Fruit fly (Drosophila melanogaster) whole organism, embryonic: ENCODE results near the gene Mer.
A peak's percentile ranks its signal among the peaks of the same experiment; 100 is the strongest.

Experiments used
- ATbp ChIP-seq: fragments of 200-800 bp; sonication (Bioruptor generic); optimal IDR thresholded peaks from 2 replicates; lab custom pipeline; 2017; ENCODE audit warnings: missing biosample characterization, mild to moderate bottlenecking, missing genetic modification characterization, missing genetic modification reagents
- BtbVII ChIP-seq: fragments of 200-800 bp; sonication (Bioruptor generic); optimal IDR thresholded peaks from 3 replicates; lab custom pipeline; 2017; ENCODE audit warnings: missing biosample characterization, mild to moderate bottlenecking, missing genetic modification characterization
- Bteb2 ChIP-seq: fragments of 200-800 bp; sonication (Bioruptor generic); optimal IDR thresholded peaks from 2 replicates; lab custom pipeline; 2016; ENCODE audit warnings: missing biosample characterization, missing genetic modification characterization
- CG10147 ChIP-seq: fragments of 200-800 bp; sonication (Bioruptor generic); optimal IDR thresholded peaks from 2 replicates; lab custom pipeline; 2019; ENCODE audit warnings: missing biosample characterization, mild to moderate bottlenecking, missing genetic modification characterization, moderate library complexity
- CG1233 ChIP-seq: fragments of 200-800 bp; sonication (Bioruptor generic); optimal IDR thresholded peaks from 4 replicates; lab custom pipeline; 2018; ENCODE audit warnings: missing biosample characterization, mild to moderate bottlenecking, missing genetic modification characterization
- CG12744 ChIP-seq: fragments of 200-800 bp; sonication (Bioruptor generic); optimal IDR thresholded peaks from 2 replicates; lab custom pipeline; 2016; ENCODE audit warnings: missing biosample characterization, missing genetic modification characterization
- CG14014 ChIP-seq: fragments of 200-800 bp; sonication (Bioruptor generic); IDR thresholded peaks from 2 replicates; pipeline ENCODE4 v1.3.6; 2022; ENCODE audit warnings: missing biosample characterization, missing genetic modification characterization
- CG1602 ChIP-seq: fragments of 200-800 bp; sonication (Bioruptor generic); optimal IDR thresholded peaks from 3 replicates; lab custom pipeline; 2016; ENCODE audit warnings: missing biosample characterization, missing genetic modification characterization
- CG1647 ChIP-seq: fragments of 200-800 bp; sonication (Bioruptor generic); optimal IDR thresholded peaks from 3 replicates; lab custom pipeline; 2016; ENCODE audit warnings: missing biosample characterization, missing genetic modification characterization
- CG18619 ChIP-seq: fragments of 200-800 bp; sonication (Bioruptor generic); optimal IDR thresholded peaks from 3 replicates; lab custom pipeline; 2017; ENCODE audit warnings: missing biosample characterization, mild to moderate bottlenecking, missing genetic modification characterization
- CG2202 ChIP-seq: fragments of 200-800 bp; sonication (Bioruptor generic); optimal IDR thresholded peaks from 2 replicates; lab custom pipeline; 2018; ENCODE audit warnings: missing biosample characterization, mild to moderate bottlenecking, missing genetic modification characterization
- CG2678 ChIP-seq: fragments of 200-800 bp; sonication (Bioruptor generic); optimal IDR thresholded peaks from 3 replicates; lab custom pipeline; 2019; ENCODE audit warnings: missing biosample characterization, mild to moderate bottlenecking, missing genetic modification characterization, moderate library complexity
- CG2875 ChIP-seq: fragments of 200-800 bp; sonication (Bioruptor generic); optimal IDR thresholded peaks from 2 replicates; lab custom pipeline; 2017; ENCODE audit warnings: missing biosample characterization, mild to moderate bottlenecking, missing genetic modification characterization, missing genetic modification reagents
- CG2889 ChIP-seq: fragments of 200-800 bp; sonication (Bioruptor generic); IDR thresholded peaks from 3 replicates; pipeline ENCODE4 v1.3.6; 2022; ENCODE audit warnings: missing biosample characterization, missing genetic modification characterization
- CG42726 ChIP-seq: fragments of 200-800 bp; sonication (Bioruptor generic); IDR thresholded peaks from 2 replicates; pipeline ENCODE4 v1.3.6; 2022; ENCODE audit warnings: missing biosample characterization, missing genetic modification characterization; ENCODE audit not compliant: partially characterized antibody
- CG43689 ChIP-seq: fragments of 200-800 bp; sonication (Bioruptor generic); IDR thresholded peaks from 2 replicates; pipeline ENCODE4 v1.3.6; 2022; ENCODE audit warnings: missing biosample characterization, missing genetic modification characterization
- CG4707 ChIP-seq: fragments of 200-800 bp; sonication (Bioruptor generic); optimal IDR thresholded peaks from 2 replicates; lab custom pipeline; 2018; ENCODE audit warnings: missing biosample characterization, mild to moderate bottlenecking, missing genetic modification characterization, moderate library complexity
- CG4730 ChIP-seq: fragments of 200-800 bp; sonication (Bioruptor generic); IDR thresholded peaks from 2 replicates; pipeline ENCODE4 v1.3.6; 2022; ENCODE audit warnings: missing biosample characterization, missing genetic modification characterization
- CG6683 ChIP-seq: fragments of 200-800 bp; sonication (Bioruptor generic); optimal IDR thresholded peaks from 2 replicates; lab custom pipeline; 2017; ENCODE audit warnings: missing biosample characterization, mild to moderate bottlenecking, missing genetic modification characterization, missing genetic modification reagents
- CG6791 ChIP-seq: fragments of 200-800 bp; sonication (Bioruptor generic); IDR thresholded peaks from 3 replicates; pipeline ENCODE4 v1.3.6; 2022; ENCODE audit warnings: missing biosample characterization, missing genetic modification characterization; ENCODE audit not compliant: partially characterized antibody
- CG8359 ChIP-seq: fragments of 200-800 bp; sonication (Bioruptor generic); optimal IDR thresholded peaks from 2 replicates; lab custom pipeline; 2017; ENCODE audit warnings: missing biosample characterization, mild to moderate bottlenecking, missing genetic modification characterization, borderline replicate concordance
- CG8478 ChIP-seq: fragments of >200 bp; optimal IDR thresholded peaks from 2 replicates; lab custom pipeline; 2018
- CG9727 ChIP-seq: fragments of 200-800 bp; sonication (Bioruptor generic); optimal IDR thresholded peaks from 3 replicates; lab custom pipeline; 2017; ENCODE audit warnings: missing biosample characterization, mild to moderate bottlenecking, missing genetic modification characterization
- CG9817 ChIP-seq: fragments of 200-800 bp; sonication (Bioruptor generic); optimal IDR thresholded peaks from 2 replicates; lab custom pipeline; 2018; ENCODE audit warnings: missing biosample characterization, mild to moderate bottlenecking, missing genetic modification characterization, moderate library complexity
- CG9876 ChIP-seq: fragments of 200-800 bp; sonication (Bioruptor generic); optimal IDR thresholded peaks from 2 replicates; lab custom pipeline; 2016; ENCODE audit warnings: missing biosample characterization, missing genetic modification characterization
- CTCF ChIP-seq: fragments of 200-800 bp; sonication (Bioruptor generic); optimal IDR thresholded peaks from 2 replicates; lab custom pipeline; 2017; ENCODE audit warnings: missing biosample characterization, mild to moderate bottlenecking, missing genetic modification characterization, moderate library complexity
- Dad ChIP-seq: fragments of 200-800 bp; sonication (Bioruptor generic); optimal IDR thresholded peaks from 3 replicates; lab custom pipeline; 2016; ENCODE audit warnings: missing biosample characterization, missing genetic modification characterization
- Deaf1 ChIP-seq: fragments of 200-800 bp; optimal IDR thresholded peaks from 3 replicates; lab custom pipeline; 2019; ENCODE audit warnings: missing biosample characterization, mild to moderate bottlenecking, missing genetic modification characterization, moderate library complexity
- Ets97D ChIP-seq: fragments of 200-800 bp; sonication (Bioruptor generic); optimal IDR thresholded peaks from 3 replicates; lab custom pipeline; 2016; ENCODE audit warnings: missing biosample characterization, missing genetic modification characterization
- Jarid2 ChIP-seq: fragments of 200-800 bp; sonication (Bioruptor generic); optimal IDR thresholded peaks from 3 replicates; lab custom pipeline; 2017; ENCODE audit warnings: mild to moderate bottlenecking, missing biosample characterization, missing genetic modification reagents, missing genetic modification characterization
- Mad ChIP-seq: fragments of 200-800 bp; sonication (Bioruptor generic); optimal IDR thresholded peaks from 2 replicates; lab custom pipeline; 2016; ENCODE audit warnings: missing biosample characterization, missing genetic modification characterization
- NC2α ChIP-seq: fragments of 200-800 bp; sonication (Bioruptor generic); optimal IDR thresholded peaks from 2 replicates; lab custom pipeline; 2016; ENCODE audit warnings: missing biosample characterization, missing genetic modification characterization
- NfI ChIP-seq: fragments of 200-800 bp; sonication (Bioruptor generic); optimal IDR thresholded peaks from 3 replicates; lab custom pipeline; 2018; ENCODE audit warnings: missing biosample characterization, mild to moderate bottlenecking, missing genetic modification characterization, moderate library complexity
- Rx ChIP-seq: fragments of 200-800 bp; sonication (Bioruptor generic); IDR thresholded peaks from 2 replicates; pipeline ENCODE4 v1.3.6; 2022; ENCODE audit warnings: missing biosample characterization, missing genetic modification characterization
- Stat92E ChIP-seq, 3 experiments: fragments of >200 bp in 2 of 3; fragments of 200-800 bp in 1 of 3; sonication (Bioruptor generic) in 1 of 3; optimal IDR thresholded peaks; 2 replicates each; lab custom pipeline; 2017 to 2019; ENCODE audit warnings: missing biosample characterization in 3 of 3, missing genetic modification characterization in 3 of 3, mild to moderate bottlenecking in 1 of 3, moderate library complexity in 1 of 3
- Usf ChIP-seq: fragments of 200-800 bp; sonication (Bioruptor generic); optimal IDR thresholded peaks from 2 replicates; lab custom pipeline; 2017; ENCODE audit warnings: missing genotype, missing biosample characterization, missing genetic modification characterization
- croc ChIP-seq: fragments of 200-800 bp; sonication (Bioruptor generic); conservative IDR thresholded peaks from 3 replicates; pipeline ENCODE4 v1.3.6; 2022; ENCODE audit warnings: missing biosample characterization, missing genetic modification characterization
- dm ChIP-seq: fragments of 200-800 bp; sonication (Bioruptor generic); optimal IDR thresholded peaks from 3 replicates; lab custom pipeline; 2016; ENCODE audit warnings: missing biosample characterization, missing genetic modification characterization
- dmrt99B ChIP-seq: fragments of 200-800 bp; sonication (Bioruptor generic); optimal IDR thresholded peaks from 2 replicates; lab custom pipeline; 2018; ENCODE audit warnings: missing biosample characterization, mild to moderate bottlenecking, missing genetic modification characterization, moderate library complexity
- esg ChIP-seq: fragments of 200-800 bp; sonication (Bioruptor generic); conservative IDR thresholded peaks from 2 replicates; pipeline ENCODE4 v1.3.6; 2022; ENCODE audit warnings: missing biosample characterization, missing genetic modification characterization
- fd3F ChIP-seq: fragments of 200-800 bp; sonication (Bioruptor generic); optimal IDR thresholded peaks from 2 replicates; lab custom pipeline; 2018; ENCODE audit warnings: missing biosample characterization, mild to moderate bottlenecking, missing genetic modification characterization, moderate library complexity
- fu2 ChIP-seq: fragments of 200-800 bp; sonication (Bioruptor generic); optimal IDR thresholded peaks from 2 replicates; lab custom pipeline; 2016; ENCODE audit warnings: missing biosample characterization, missing genetic modification characterization
- gro ChIP-seq: fragments of 200-800 bp; sonication (Bioruptor generic); optimal IDR thresholded peaks from 2 replicates; lab custom pipeline; 2016; ENCODE audit warnings: missing biosample characterization, missing genetic modification characterization
- gsb ChIP-seq: fragments of 200-800 bp; sonication (Bioruptor generic); IDR thresholded peaks from 2 replicates; pipeline ENCODE4 v1.3.6; 2022; ENCODE audit warnings: missing biosample characterization, missing genetic modification characterization
- inv ChIP-seq: fragments of 200-800 bp; sonication (Bioruptor generic); IDR thresholded peaks from 2 replicates; pipeline ENCODE4 v1.3.6; 2022; ENCODE audit warnings: missing biosample characterization, missing genetic modification characterization; ENCODE audit not compliant: partially characterized antibody
- jumu ChIP-seq: fragments of 200-800 bp; sonication (Bioruptor generic); optimal IDR thresholded peaks from 3 replicates; lab custom pipeline; 2016; ENCODE audit warnings: missing biosample characterization, missing genetic modification characterization
- lbe ChIP-seq: fragments of 200-800 bp; sonication (Bioruptor generic); optimal IDR thresholded peaks from 2 replicates; lab custom pipeline; 2016; ENCODE audit warnings: missing biosample characterization, mild to moderate bottlenecking, missing genetic modification characterization
- maf-S ChIP-seq: fragments of 200-800 bp; sonication (Bioruptor generic); optimal IDR thresholded peaks from 2 replicates; lab custom pipeline; 2016; ENCODE audit warnings: missing biosample characterization, missing genetic modification characterization
- schlank ChIP-seq: fragments of 200-800 bp; sonication (Bioruptor generic); optimal IDR thresholded peaks from 2 replicates; lab custom pipeline; 2018; ENCODE audit warnings: missing biosample characterization, mild to moderate bottlenecking, missing genetic modification characterization
- sd ChIP-seq: fragments of 200-800 bp; sonication (Bioruptor generic); optimal IDR thresholded peaks from 3 replicates; lab custom pipeline; 2018; ENCODE audit warnings: missing biosample characterization, mild to moderate bottlenecking, missing genetic modification characterization, moderate library complexity
- tx ChIP-seq: fragments of 200-800 bp; sonication (Bioruptor generic); optimal IDR thresholded peaks from 2 replicates; lab custom pipeline; 2016; ENCODE audit warnings: missing biosample characterization, missing genetic modification characterization

The Mer gene

DNA sequence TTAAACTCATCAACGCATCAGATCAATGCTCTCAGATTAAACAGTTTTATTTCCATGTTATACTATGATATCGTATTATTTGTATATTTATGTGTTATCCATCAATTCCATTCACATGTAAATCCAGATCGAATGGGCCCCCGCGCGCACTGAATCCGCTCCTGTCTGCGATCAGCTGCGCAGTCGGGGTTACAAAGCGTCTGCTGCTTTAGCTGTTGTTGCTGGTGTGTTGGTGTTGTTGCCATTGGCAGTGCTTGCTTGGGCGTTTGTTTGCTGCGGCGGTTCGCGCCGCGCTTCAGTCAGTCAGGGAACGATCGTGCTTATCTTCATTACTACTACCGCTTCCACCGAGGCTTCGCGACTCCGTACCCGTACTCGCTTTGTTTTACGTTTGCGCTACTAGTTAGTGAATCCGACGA, 26.3 kb downstream of the Mer start, which contains the start of gene Zw (continued):
- TF ChIP-seq CG8359 (no peak), CG18619 (GFP tag; lab: Kevin White, UChicago) (peak; percentile 16), jumu (GFP tag; lab: Kevin White, UChicago) (no peak), CG1647 (GFP tag; lab: Kevin White, UChicago) (peak; percentile 11), CG2202 (tag; lab: Kevin White, UChicago) (no peak), Dad (GFP tag; lab: Kevin White, UChicago) (no peak), Rx (no peak), CG2678 (tag; lab: Kevin White, UChicago) (peak; percentile 57), CG4730 (GFP tag; lab: Robert Waterston, UW) (peak; percentile 42; the same call in 1 of the 2 replicates), CG42726 (GFP tag; lab: Robert Waterston, UW) (no peak), CG4707 (GFP tag; lab: Kevin White, UChicago) (no peak), NC2α (no peak), croc (GFP tag; lab: Robert Waterston, UW) (peak; percentile 28; the same call in 1 of the 3 replicates), CG6791 (GFP tag; lab: Robert Waterston, UW) (0 out of 3 replicates have a peak, but pooled peaks have one; percentile 22), CG1602 (GFP tag; lab: Kevin White, UChicago) (peak; percentile 25), CTCF (no peak), CG9727 (GFP tag; lab: Kevin White, UChicago) (no peak), ATbp (GFP tag; lab: Kevin White, UChicago) (peak; percentile 7), fu2 (peak; percentile 30), esg (GFP tag; lab: Robert Waterston, UW) (peak; percentile 48), lbe (peak; percentile 40), Mad (GFP tag; lab: Kevin White, UChicago) (no peak), CG2889 (GFP tag; lab: Robert Waterston, UW) (0 out of 3 replicates have a peak, but pooled peaks have one; percentile 29), Jarid2 (no peak), CG43689 (no peak), CG12744 (GFP tag; lab: Kevin White, UChicago) (peak; percentile 36), Stat92E (GFP tag; optimal IDR thresholded peaks at IDR 0.05; lab: Kevin White, UChicago) (no peak), CG6683 (no peak), Deaf1 (tag; lab: Kevin White, UChicago) (peak; percentile 65), Bteb2 (GFP tag; lab: Kevin White, UChicago) (no peak), BtbVII (GFP tag; lab: Kevin White, UChicago) (peak; percentile 26), dmrt99B (tag; lab: Kevin White, UChicago) (peak; percentile 40), gsb (GFP tag; lab: Robert Waterston, UW) (peak; percentile 21; the same call in 1 of the 2 replicates), CG9876 (GFP tag; lab: Kevin White, UChicago) (no peak), CG8478 (lab: Kevin White, UChicago) (no peak), Ets97D (GFP tag; lab: Kevin White, UChicago) (no peak), inv (peak; percentile 42), tx (GFP tag; lab: Kevin White, UChicago) (no peak), dm (peak; percentile 5), NfI (peak; percentile 52), sd (tag; lab: Kevin White, UChicago) (no peak), CG14014 (GFP tag; lab: Robert Waterston, UW) (peak; percentile 35; the same call in 1 of the 2 replicates), gro (peak; percentile 53), CG2875 (GFP tag; lab: Kevin White, UChicago) (no peak), CG10147 (GFP tag; lab: Kevin White, UChicago) (no peak), CG1233 (GFP tag; lab: Kevin White, UChicago) (peak; percentile 7), schlank (tag; lab: Kevin White, UChicago) (peak; percentile 0), Usf (GFP tag; lab: Kevin White, UChicago) (peak; percentile 35), CG9817 (tag; lab: Kevin White, UChicago) (peak; percentile 50), fd3F (no peak), maf-S (GFP tag; lab: Kevin White, UChicago) (no peak)
